Worm (Caenorhabditis elegans) whole organism, midembryonic: ENCODE measurements around the gene Y54E2A.4.

Experiments used
- T22C8.4 ChIP-seq: fragments of 200-800 bp; sonication (Bioruptor generic); IDR thresholded peaks from 2 replicates; pipeline ENCODE4 v1.3.6; 2022; ENCODE audit warnings: missing genetic modification characterization, missing compliant biosample characterization
- cog-1 ChIP-seq: sonication (generic microtip); optimal IDR thresholded peaks from 2 replicates; lab custom pipeline; 2016; ENCODE audit warnings: missing genetic modification characterization, missing compliant biosample characterization
- flt-1 ChIP-seq: fragments of 200-800 bp; sonication (Bioruptor generic); IDR thresholded peaks from 2 replicates; pipeline ENCODE4 v1.3.6; 2022; ENCODE audit warnings: missing genetic modification characterization, missing compliant biosample characterization
- klf-2 ChIP-seq: fragments of 200-800 bp; sonication (Bioruptor generic); conservative IDR thresholded peaks from 2 replicates; pipeline ENCODE4 v1.3.6; 2022; ENCODE audit warnings: missing genetic modification reagents, missing genetic modification characterization, missing compliant biosample characterization
- med-1 ChIP-seq: sonication (generic microtip); optimal IDR thresholded peaks from 2 replicates; lab custom pipeline; 2017; ENCODE audit warnings: missing genetic modification characterization, mild to moderate bottlenecking, missing compliant biosample characterization, antibody characterized with exemption, missing genetic modification reagents; ENCODE audit not compliant: insufficient read depth
- ref-1 ChIP-seq: fragments of 200-800 bp; sonication (Bioruptor generic); conservative IDR thresholded peaks from 2 replicates; pipeline ENCODE4 v1.3.6; 2022; ENCODE audit warnings: missing genetic modification reagents, missing genetic modification characterization, missing compliant biosample characterization
- tab-1 ChIP-seq: fragments of 200-800 bp; sonication (Bioruptor generic); IDR thresholded peaks from 2 replicates; pipeline ENCODE4 v1.3.6; 2022; ENCODE audit warnings: missing genetic modification characterization, missing compliant biosample characterization
- ztf-23 ChIP-seq: fragments of 200-800 bp; sonication (Bioruptor generic); IDR thresholded peaks from 2 replicates; pipeline ENCODE4 v1.3.6; 2022; ENCODE audit warnings: missing genetic modification reagents, missing genetic modification characterization, missing compliant biosample characterization
- ztf-29 ChIP-seq: fragments of 200-800 bp; sonication (Bioruptor generic); IDR thresholded peaks from 2 replicates; pipeline ENCODE4 v1.3.6; 2022; ENCODE audit warnings: missing genetic modification reagents, missing genetic modification characterization, missing compliant biosample characterization

Y54E2A.4 gene

DNA sequence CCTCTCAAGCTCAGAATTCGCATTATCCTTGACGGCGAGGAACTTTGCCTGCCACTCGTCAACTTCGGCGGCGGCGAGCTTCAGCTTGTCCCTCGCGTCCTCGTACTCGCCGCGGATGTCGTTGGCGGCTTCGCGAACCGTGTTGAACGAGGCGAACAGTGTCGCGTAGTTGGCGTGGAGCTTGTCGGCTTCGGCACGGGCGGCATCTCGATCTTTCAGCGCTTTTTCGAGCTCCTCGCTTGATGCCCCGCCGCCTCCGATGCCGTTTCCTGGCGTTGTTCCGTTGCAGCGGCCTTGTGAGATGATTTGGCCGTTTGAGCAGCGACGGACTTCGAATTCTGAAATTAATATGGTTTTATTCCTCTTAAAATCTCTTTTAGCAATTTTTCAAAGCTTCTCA lies 1.2 kb upstream of the Y54E2A.4 start:
- TF ChIP-seq T22C8.4 (no peak), ztf-29 (GFP tag; lab: Robert Waterston, UW) (no peak), flt-1 (GFP tag; lab: Robert Waterston, UW) (no peak), tab-1 (GFP tag; lab: Robert Waterston, UW) (no peak), ref-1 (GFP tag; lab: Robert Waterston, UW) (no peak), med-1 (GFP tag; lab: Kevin White, UChicago) (no peak), ztf-23 (GFP tag; lab: Robert Waterston, UW) (no peak), klf-2 (GFP tag; lab: Robert Waterston, UW) (no peak), cog-1 (tag; lab: Kevin White, UChicago) (no peak)

DNA sequence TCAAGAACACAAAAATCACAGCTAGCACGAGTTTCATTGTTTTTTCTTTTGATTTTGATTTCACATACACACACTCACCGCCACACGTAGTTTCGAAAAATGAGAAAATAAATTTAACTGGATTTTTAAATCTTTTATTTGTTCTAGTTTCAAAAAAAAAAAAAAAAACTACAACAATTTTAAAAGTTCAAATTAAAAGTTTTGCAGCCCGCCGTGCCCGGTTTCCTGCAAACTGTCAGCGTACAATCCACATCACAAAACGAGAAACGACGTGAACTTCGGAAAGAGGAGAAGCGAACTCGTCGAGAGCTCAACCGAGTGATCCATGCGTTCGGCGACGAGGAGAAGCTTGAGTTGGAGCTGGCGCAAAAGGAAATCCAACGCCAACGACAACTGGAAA lies 3.3 kb downstream of the Y54E2A.4 start, which contains the start of gene Y54E2A.5:
Gene Y54E2A.5, minus strand, starts transcription at position 101 of the 400 bp plus-strand sequence.
- TF ChIP-seq ztf-23 (GFP tag; lab: Robert Waterston, UW) (no peak), T22C8.4 (no peak), ref-1 (GFP tag; lab: Robert Waterston, UW) (no peak)

DNA sequence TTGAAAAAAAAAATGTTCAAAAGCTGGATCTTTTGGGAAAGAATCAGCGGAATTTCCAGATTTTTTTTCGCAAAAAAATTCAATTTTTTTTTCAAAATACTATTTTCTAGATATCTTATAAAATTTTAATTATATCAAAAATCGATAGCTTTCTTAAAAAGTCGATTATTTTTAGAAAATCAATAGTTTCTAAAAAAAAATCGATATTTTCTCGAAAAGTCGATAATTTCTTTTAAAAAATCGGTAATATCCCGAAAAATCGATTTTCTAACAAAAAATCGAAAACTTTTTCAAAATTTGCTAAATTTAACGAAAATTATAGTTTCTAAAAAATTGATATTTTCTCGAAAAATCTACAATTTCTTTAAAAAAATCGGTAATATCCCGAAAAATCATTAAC lies 14.4 kb downstream of the Y54E2A.4 start:
- TF ChIP-seq klf-2 (GFP tag; lab: Robert Waterston, UW): no peak
- no peak for TF ChIP-seq ztf-29 (GFP tag; lab: Robert Waterston, UW)
- no peak for TF ChIP-seq ztf-23 (GFP tag; lab: Robert Waterston, UW)
- TF ChIP-seq cog-1 (tag; lab: Kevin White, UChicago): no peak
- TF ChIP-seq med-1 (GFP tag; lab: Kevin White, UChicago): no peak
- no peak for TF ChIP-seq T22C8.4
- no peak for TF ChIP-seq flt-1 (GFP tag; lab: Robert Waterston, UW)
- TF ChIP-seq tab-1 (GFP tag; lab: Robert Waterston, UW): no peak
- TF ChIP-seq ref-1 (GFP tag; lab: Robert Waterston, UW): no peak

DNA sequence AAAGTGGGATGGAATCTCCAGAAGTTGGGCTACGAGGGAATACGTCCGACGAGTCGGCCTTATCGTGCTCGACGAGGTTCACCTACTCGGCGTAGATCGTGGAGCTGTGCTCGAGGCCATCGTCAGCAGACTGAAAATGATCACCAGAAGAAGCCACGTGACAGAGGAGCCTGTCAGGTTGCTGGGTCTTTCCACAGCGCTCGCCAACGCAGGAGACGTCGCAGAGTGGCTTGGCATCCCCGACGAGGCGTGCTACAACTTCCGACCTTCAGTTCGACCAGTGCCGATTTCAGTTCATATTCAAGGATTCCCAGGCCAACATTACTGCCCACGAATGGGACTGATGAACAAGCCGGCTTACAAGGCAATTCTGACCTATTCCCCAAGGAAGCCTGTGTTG lies 16.7 kb downstream of the Y54E2A.4 start:
- TF ChIP-seq cog-1 (tag; lab: Kevin White, UChicago) (no peak), ztf-23 (GFP tag; lab: Robert Waterston, UW) (no peak), klf-2 (GFP tag; lab: Robert Waterston, UW) (no peak), ztf-29 (GFP tag; lab: Robert Waterston, UW) (no peak), T22C8.4 (no peak), flt-1 (GFP tag; lab: Robert Waterston, UW) (no peak), tab-1 (GFP tag; lab: Robert Waterston, UW) (no peak), ref-1 (GFP tag; lab: Robert Waterston, UW) (no peak), med-1 (GFP tag; lab: Kevin White, UChicago) (no peak)

DNA sequence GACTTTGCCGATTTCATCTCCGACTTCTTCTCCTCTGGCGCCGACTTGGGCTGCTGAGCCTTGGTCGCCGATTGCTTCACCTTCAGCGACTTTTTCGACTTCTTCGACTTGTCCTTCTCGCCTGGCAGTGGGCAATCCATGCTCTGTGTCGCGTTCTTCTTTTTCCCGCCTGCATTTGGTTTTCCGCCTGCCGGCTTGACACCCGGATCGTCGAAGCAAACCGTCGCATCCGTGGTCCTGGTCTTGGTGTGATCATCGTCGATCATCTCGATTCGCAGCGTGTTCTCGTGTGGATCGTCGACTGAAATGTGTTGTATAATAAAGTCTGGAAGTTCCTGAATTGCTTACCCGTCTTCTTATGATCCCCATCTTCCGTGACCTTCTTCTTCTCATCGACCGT lies 17.7 kb downstream of the Y54E2A.4 start:
- TF ChIP-seq T22C8.4 (no peak), flt-1 (GFP tag; lab: Robert Waterston, UW) (no peak), tab-1 (GFP tag; lab: Robert Waterston, UW) (no peak), cog-1 (tag; lab: Kevin White, UChicago) (no peak), klf-2 (GFP tag; lab: Robert Waterston, UW) (no peak), ref-1 (GFP tag; lab: Robert Waterston, UW) (no peak), ztf-23 (GFP tag; lab: Robert Waterston, UW) (no peak), ztf-29 (GFP tag; lab: Robert Waterston, UW) (no peak), med-1 (GFP tag; lab: Kevin White, UChicago) (no peak)

DNA sequence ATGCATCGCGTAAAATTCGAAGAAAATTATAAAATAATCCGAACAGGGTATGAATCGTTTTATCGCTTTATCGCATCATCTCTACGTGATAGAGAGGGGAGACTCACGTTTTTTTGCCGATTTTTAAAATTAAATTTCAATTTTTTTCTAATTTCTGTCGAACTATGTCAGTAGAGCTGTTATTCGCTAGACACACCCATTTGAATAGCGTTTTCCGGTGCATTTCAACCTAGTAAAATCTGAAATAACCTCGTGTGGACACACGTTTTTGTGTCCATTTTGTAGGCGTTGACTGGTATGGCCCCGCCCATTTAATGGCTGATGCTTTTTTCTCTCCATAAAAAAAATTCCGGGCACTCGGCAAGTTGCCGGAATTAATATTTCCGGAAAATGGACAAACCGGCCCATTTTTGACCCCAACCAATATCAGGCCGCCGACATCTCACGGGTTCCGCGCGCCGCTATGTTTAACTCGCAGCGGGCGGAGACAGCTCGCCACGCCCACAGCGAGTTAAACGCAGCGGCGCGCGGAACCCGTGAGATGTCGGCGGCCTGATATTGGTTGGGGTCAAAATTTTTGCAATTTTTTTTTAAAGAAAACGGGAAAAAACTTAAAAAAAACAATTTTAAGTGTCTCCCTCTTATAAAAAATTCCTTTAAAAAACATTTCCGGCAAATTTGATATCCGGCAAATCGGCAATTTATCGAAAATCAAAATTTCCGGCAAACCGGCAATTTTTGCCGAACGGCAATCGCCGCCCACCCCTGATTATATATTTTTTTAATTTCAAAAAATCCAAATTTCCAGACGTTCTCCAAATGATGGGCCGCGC lies 18.8 kb downstream of the Y54E2A.4 start, which contains the start of gene Y54E2A.7:
Gene Y54E2A.7, minus strand, starts transcription at position 51 of the 833 bp plus-strand sequence.
- TF ChIP-seq cog-1 (tag; lab: Kevin White, UChicago) (no peak), flt-1 (GFP tag; lab: Robert Waterston, UW) (no peak), klf-2 (GFP tag; lab: Robert Waterston, UW) (no peak), ref-1 (GFP tag; lab: Robert Waterston, UW) (no peak), T22C8.4 (no peak)

DNA sequence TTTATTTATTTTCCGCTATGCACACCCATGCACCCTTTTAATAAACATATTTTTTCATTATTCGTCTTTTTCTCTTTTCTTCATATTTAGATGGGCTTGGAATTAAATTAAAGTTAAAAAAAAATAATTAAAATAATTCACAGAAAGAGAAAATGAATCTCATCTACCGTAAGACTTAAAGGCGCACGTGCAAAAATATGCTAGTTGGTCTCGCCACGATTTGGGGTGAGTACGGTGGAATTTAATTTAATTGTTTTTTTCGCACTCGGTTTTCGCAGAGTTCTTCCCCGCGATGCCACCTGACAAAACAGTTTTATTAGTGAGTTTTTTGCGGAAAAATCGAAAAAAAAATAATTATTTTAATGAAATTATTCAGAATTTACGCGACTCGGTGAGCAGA lies 23.7 kb downstream of the Y54E2A.4 start, which contains the start of gene Y54E2A.8:
Gene Y54E2A.8, plus strand, starts transcription at position 254 of the 400 bp plus-strand sequence.
- TF ChIP-seq cog-1 (tag; lab: Kevin White, UChicago): no peak
- no peak for TF ChIP-seq T22C8.4
- no peak for TF ChIP-seq ztf-23 (GFP tag; lab: Robert Waterston, UW)
- no peak for TF ChIP-seq tab-1 (GFP tag; lab: Robert Waterston, UW)
- TF ChIP-seq flt-1 (GFP tag; lab: Robert Waterston, UW): no peak
- no peak for TF ChIP-seq klf-2 (GFP tag; lab: Robert Waterston, UW)
- TF ChIP-seq ref-1 (GFP tag; lab: Robert Waterston, UW): no peak
- TF ChIP-seq med-1 (GFP tag; lab: Kevin White, UChicago): no peak
- no peak for TF ChIP-seq ztf-29 (GFP tag; lab: Robert Waterston, UW)

DNA sequence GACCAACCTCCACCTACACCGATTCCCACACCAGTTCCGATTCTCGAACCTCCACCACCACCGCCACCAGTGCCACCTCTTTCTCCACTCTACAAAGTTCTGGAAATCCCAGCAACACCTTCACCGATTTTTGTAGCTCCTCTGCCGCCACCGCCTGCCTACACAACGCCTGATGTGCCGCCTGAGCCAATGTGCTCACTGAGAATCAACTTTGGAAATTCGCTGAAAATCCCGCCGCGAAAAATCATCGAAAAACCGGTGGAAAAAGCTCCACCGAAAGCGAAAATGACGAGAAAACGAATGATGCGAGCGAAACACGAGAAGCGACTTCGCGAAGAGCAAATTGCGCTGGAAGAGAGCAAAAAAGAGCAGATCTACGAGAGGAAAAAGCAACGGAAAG lies 25.4 kb downstream of the Y54E2A.4 start:
- no peak for TF ChIP-seq T22C8.4
- TF ChIP-seq klf-2 (GFP tag; lab: Robert Waterston, UW): no peak
- no peak for TF ChIP-seq cog-1 (tag; lab: Kevin White, UChicago)

DNA sequence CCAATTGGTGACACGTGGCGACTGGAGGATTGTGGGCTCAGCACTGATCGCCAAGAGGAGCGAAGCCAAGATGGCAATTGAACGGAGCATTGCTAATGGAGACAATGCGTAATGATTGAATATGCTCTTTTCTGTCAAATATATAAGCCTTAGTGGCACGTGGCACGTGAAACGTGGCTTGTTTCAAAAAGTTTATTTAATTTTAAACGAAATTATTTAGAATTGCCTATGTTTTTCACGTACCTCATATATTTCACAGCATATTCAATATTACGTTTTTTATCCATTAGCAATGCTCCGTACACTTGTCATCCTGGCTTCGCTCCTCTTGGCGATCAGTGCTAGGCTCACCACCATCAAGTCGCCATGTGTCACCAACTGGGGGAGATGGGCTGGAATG lies 31.5 kb downstream of the Y54E2A.4 start, which contains the start of gene Y54E2A.9:
Gene Y54E2A.9, minus strand, starts transcription at position 101 of the 400 bp plus-strand sequence.
- TF ChIP-seq flt-1 (GFP tag; lab: Robert Waterston, UW) (no peak), klf-2 (GFP tag; lab: Robert Waterston, UW) (no peak), ref-1 (GFP tag; lab: Robert Waterston, UW) (no peak), med-1 (GFP tag; lab: Kevin White, UChicago) (no peak), ztf-29 (GFP tag; lab: Robert Waterston, UW) (no peak), cog-1 (tag; lab: Kevin White, UChicago) (no peak), ztf-23 (GFP tag; lab: Robert Waterston, UW) (no peak), tab-1 (GFP tag; lab: Robert Waterston, UW) (no peak), T22C8.4 (no peak)
